Worm (Caenorhabditis elegans) whole organism, dauer: ENCODE results near the gene fbxa-80.
"Not testable (repeated sequence)": the region's sequence is repeated elsewhere in the genome, so short reads cannot be mapped to it uniquely, and the experiment has no call there.

Experiments
- unc-62 ChIP-seq: sonication (generic microtip); optimal IDR thresholded peaks from 2 replicates; lab custom pipeline; 2017; ENCODE audit warnings: missing biosample characterization, missing genetic modification reagents, missing genetic modification characterization

fbxa-80 gene

ce11 chrIII:1273655-1274328 is 41.2 kb downstream of the fbxa-80 start, which contains the start of gene fbxa-29:
Gene fbxa-29 (minus strand): TSS chrIII:1273705.
- no peak for TF ChIP-seq unc-62 (GFP tag; lab: Kevin White, UChicago)

ce11 chrIII:1271378-1271926 is 43.6 kb downstream of the fbxa-80 start, which contains the start of gene fbxa-31:
Gene fbxa-31 (minus strand): TSS chrIII:1271428.
- no peak for TF ChIP-seq unc-62 (GFP tag; lab: Kevin White, UChicago)

ce11 chrIII:1269156-1269555 is 45.9 kb downstream of the fbxa-80 start, which contains the start of gene fbxa-32:
Gene fbxa-32 (minus strand): TSS chrIII:1269256.
- TF ChIP-seq unc-62 (GFP tag; lab: Kevin White, UChicago), result no peak

ce11 chrIII:1266799-1267198 is 48.2 kb downstream of the fbxa-80 start, which contains the start of gene fbxa-151:
Gene fbxa-151 (minus strand): TSS chrIII:1266899.
- TF ChIP-seq unc-62 (GFP tag; lab: Kevin White, UChicago), result not testable (repeated sequence)

ce11 chrIII:1263692-1264091 is 51.3 kb downstream of the fbxa-80 start, which contains the start of gene srz-9:
Gene srz-9 (plus strand): TSS chrIII:1263992.
- TF ChIP-seq unc-62 (GFP tag; lab: Kevin White, UChicago), result not testable (repeated sequence)
